Fruit fly (Drosophila melanogaster) whole organism: Measurements from ENCODE around the gene CG32982.

ENCODE experiments used
- CG8478 ChIP-seq: fragments of >200 bp; optimal IDR thresholded peaks from 2 replicates; lab custom pipeline; 2018; ENCODE audit warnings: inconsistent platforms
- Dll ChIP-seq: fragments of >200 bp; optimal IDR thresholded peaks from 2 replicates; lab custom pipeline; 2017
- pan ChIP-seq: fragments of >200 bp; optimal IDR thresholded peaks from 2 replicates; lab custom pipeline; 2017
- psq ChIP-seq: fragments of >200 bp; optimal IDR thresholded peaks from 2 replicates; lab custom pipeline; 2017
- usp ChIP-seq: fragments of >200 bp; optimal IDR thresholded peaks from 2 replicates; lab custom pipeline; 2017; ENCODE audit warnings: missing biosample characterization, missing genetic modification characterization, mixed read lengths

DNA sequence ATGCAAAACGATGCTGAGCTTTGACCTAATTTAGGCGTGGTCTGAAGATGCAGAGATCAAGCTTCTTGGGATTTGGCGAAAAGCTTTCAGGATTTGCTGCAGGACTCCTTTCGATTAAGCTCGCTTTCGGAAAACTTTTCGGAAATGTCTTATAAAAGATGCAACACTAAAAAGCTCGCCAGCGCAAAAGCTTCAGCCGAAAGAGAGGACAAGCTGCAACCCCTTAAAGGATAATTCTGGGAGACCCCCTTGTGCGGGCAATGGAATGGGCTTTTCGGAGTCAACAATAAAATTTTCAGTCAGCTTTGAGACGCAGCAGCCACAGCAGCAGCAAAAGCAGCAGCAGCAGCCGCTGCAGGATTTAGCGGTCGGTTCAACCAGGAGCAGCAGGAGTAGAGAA, 38.4 kb downstream of the CG32982 start, which contains the start of gene CG13108:
- TF ChIP-seq usp (GFP tag; lab: Kevin White, UChicago): no peak
- TF ChIP-seq CG8478 (lab: Kevin White, UChicago): no peak
- TF ChIP-seq pan: no peak
- no peak for TF ChIP-seq Dll (lab: Kevin White, UChicago)
- no peak for TF ChIP-seq psq (lab: Kevin White, UChicago)
